Worm (Caenorhabditis elegans): ENCODE measurements around the gene ZC412.10.

- TF ChIP-seq fkh-10 (GFP tag; optimal IDR thresholded peaks at IDR 0.05) (no peak), egl-27 (tag; optimal IDR thresholded peaks at IDR 0.05) (no peak)
These were observed 16.9 kb upstream of the ZC412.10 start, which contains the start of the genes mpst-2 and H12D21.5 for ce11 chrV:14893355-14894050.
